Fruit fly (Drosophila melanogaster) whole organism, larva: Measurements from ENCODE around the gene CG34300.

ENCODE experiments used
- noc ChIP-seq: fragments of 200-800 bp; sonication (Bioruptor generic); optimal IDR thresholded peaks from 3 replicates; lab custom pipeline; 2019; ENCODE audit warnings: missing biosample characterization, mild to moderate bottlenecking, missing genetic modification characterization, moderate library complexity

Gene CG34300

DNA sequence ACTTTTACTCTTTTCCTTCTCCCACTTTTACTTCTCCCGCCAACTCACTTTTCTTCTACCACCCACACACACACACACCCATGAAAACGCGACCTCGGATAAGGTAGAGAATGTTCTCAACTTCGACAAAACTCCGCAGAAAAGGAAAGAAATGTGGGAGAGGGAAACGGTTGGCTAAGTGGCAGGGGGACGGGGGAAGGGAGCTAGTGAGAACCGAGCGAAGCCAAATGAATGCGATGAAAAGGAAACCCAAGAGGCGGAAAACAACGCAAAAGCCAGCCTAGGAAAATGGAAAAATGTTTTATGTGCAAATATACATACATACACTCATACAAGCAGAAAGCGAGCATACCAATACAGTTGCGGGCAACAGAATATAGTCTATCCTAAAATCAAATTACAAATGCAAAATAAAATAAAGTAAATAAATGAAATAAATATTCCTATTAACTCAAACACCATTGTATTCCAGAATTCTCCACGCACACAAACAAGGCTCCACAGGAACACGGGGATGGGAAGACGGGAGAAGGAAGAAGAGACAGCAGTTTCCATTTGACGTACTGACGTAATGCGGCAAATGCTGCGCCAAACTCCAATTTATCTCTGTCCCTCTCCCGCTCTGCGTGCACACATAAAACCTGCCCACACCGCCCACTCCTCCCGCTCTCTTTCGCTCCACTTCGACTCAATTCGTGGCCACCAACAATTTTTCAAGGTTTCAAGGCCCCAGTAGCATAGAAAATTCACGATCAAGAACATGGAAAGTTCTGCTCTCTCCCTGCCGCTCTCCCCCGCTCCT lies 35.9 kb downstream of the CG34300 start:
- no peak for TF ChIP-seq noc (tag; lab: Kevin White, UChicago)

DNA sequence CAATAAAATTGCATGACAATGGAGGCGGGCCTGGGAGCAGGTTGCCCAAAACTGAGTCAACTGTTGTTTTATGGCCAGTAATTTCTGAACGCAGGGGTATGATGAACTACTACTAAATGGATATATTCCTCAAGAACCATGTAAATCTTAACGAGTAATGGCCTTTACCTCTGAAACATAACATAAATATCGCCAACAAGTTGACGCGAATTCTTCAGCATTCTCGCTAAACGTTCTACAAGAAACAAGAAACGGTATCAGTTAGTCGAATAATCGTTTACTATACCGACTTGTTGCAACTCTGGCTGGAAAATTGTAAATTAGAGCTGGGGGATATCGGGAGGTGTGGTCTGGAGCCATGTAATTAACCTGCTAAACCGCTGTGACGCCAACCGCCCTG lies 37.7 kb downstream of the CG34300 start:
- no peak for TF ChIP-seq noc (tag; lab: Kevin White, UChicago)

DNA sequence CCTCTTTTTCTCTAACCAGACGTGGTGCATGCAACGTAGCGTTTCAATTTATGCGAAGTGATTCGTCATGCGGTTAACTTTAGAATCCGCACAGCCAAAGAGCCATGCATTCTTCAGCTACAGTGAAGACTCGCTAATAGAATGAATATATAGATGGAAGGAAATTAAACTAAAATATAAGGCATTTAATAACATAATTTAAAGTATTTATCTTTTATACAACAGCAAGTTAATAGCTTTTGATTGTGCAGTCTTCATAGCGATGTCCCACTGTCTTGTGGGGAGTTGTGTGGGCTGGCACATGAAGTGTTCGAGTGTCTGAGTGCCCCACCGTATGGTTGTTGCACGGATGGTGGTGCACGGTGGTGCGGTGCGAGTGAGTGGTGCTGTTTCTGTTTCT lies 41.0 kb downstream of the CG34300 start:
- no peak for TF ChIP-seq noc (tag; lab: Kevin White, UChicago)

DNA sequence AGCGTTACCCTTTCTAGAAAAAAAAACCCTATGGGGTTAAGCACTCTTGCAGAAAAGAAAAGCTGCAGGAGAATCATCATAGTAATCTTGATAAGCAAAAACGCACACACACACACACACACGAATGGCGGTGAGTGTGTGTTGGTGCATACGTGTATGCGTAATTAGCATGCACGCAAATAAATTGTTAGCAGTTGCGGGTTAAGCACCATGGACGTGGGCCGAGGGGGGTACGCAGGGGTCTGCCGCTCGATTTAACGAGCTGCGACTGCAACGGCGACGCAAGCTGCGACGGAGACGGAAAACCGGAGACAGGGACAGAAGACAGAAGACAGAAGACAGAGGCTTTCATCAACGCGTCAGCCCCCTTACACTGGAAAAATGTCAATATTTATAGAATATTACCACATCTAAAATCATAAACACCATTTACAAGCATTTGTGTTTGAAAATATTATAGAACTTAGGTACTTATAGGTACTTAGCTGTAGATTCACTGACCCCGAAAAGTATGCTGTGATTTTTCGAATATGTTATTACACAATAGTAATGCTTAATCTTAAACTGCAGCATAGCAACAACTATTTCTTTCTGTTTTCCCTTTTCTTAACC lies 41.7 kb downstream of the CG34300 start:
- TF ChIP-seq noc (tag; lab: Kevin White, UChicago): no peak

DNA sequence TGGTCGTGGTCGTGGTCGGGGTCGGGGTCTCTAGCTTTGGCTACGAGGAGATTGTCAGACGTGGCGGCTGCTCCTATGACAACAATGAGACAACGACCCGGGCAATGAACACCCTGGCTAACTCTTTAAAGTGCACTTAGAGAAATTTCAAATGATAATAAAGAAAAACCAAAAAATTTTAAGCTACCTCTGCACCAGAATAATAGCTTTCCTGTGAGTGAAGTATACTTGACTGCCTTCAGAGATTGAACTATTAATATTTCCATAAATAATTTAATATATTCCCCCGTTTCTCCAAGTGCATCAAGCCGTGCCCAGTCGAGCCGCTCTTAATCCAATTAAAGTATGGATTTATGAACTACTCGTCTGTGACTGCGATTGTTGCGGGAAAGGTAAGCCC lies 42.7 kb downstream of the CG34300 start:
- no peak for TF ChIP-seq noc (tag; lab: Kevin White, UChicago)

DNA sequence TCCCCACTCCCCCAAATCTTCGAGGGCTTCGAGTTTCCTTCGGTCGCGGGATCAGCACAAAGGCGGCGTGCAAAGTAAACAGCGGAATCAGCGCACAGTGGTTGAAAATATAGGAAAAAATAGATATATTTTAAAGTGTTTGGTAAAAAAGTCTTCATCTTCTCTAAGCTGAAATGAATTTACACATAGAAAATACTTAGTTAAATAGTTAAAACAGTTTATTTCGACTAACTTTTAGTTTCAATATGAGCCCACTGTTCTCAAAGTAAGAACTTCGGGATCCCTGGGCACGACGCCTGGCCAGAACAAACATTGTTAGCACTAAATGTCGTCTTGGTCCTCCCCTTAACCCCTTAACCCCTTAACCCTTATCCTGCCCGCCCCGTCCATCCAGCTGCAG lies 44.6 kb downstream of the CG34300 start:
- no peak for TF ChIP-seq noc (tag; lab: Kevin White, UChicago)

DNA sequence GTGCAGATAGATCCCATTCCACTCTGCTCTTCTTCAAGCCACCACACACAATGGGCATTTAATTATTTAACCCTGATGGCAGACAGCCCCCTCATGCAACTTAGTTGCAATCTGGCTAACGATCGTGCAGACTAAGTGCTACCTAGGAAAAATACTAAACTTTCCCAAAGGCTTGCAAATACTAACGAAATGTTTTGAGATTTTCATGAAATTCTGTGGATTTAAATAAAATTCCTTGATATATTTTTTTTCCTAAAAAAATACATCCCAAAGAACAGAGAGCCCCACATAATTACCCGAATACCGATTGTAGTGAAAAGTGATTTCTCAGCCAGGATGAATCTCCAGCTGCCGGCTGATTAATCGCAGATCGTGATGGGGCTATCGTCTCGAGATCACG lies 46.9 kb downstream of the CG34300 start:
- no peak for TF ChIP-seq noc (tag; lab: Kevin White, UChicago)

DNA sequence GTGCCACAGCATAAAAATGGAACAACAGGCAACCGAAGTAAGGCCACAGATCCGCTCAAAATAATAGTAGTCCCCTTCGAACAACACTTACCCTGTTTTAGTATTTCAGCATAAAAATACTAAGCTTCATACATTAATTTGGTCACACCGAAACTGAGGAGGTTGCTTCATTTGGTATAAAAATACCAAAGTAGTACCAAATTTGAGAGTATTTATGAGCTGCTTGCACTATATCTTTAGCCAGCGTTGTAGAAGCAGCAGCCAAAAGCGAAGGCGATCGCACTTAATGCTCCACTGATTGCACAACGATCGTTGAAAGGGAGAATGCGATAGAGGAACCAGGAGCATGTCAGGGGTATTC lies 47.5 kb downstream of the CG34300 start:
- no peak for TF ChIP-seq noc (tag; lab: Kevin White, UChicago)

DNA sequence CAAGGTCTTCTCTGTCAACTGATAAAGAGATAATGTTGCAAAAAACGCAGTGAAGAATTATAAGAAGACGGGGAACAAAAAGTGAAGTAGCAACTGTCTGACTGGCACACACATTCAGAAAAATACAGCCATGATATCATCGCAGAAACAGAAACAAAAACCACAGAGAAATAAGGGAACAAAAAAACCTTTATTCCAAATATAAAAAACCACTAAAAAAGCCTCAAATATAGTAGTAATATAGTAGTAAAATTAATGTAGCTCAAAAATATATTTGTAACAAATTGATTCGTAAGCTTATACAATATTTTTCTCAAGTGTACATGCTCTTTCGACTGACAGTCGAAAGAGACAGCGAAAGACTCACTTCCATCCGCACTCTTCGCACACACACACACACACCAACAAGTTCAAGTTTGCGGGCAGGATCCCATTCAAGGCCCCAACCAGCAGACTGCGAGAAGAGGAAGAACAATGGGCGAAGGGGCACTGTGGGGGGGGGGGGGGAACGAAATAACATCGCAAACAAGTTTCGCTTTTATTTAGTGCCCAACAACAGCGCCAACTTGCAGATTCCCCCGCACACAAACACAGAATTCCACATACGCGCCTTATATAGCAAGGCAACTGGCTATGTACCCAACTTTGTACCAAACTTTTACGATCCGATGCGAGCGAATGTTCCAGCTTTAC lies 48.0 kb downstream of the CG34300 start:
- no peak for TF ChIP-seq noc (tag; lab: Kevin White, UChicago)

DNA sequence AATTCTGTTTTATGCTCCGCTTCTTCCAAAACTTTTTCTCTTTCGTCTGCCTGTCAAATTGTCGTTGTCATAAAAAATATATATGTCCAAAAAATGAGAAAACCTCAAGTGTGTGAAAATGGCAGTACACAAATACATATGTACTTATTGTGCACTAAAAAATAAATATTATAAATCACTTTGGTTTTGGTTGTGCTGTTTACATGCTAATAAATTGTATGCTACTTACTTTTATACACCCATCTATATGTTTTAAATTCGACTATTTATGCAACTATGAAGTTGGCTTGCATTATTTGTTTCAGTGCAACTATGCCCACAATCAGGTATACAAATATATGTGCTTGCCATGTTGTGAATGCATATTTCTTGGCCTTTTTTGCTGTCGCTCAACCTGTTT lies 48.9 kb downstream of the CG34300 start:
- TF ChIP-seq noc (tag; lab: Kevin White, UChicago): no peak

DNA sequence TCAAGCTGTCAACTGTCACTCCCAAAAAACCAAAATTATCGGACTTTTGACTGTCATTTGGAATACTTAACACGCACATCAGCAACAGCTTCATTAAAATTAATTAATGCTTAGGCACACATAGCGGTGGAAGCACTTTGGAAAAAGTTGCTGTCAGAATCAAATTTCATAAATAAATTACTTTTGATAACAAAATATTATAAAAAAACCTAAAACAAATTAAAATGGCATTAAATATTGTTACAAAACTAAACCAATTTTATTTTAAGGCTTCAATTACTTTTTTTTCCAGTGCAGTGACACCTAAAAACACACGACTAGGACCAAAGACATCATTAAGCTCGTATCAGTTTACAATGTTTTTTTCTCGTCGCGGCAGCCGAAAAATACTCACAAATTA lies 50.2 kb downstream of the CG34300 start:
- no peak for TF ChIP-seq noc (tag; lab: Kevin White, UChicago)
